Worm (Caenorhabditis elegans) whole organism, L1 larva: ENCODE data around the gene C06H2.2.

ENCODE experiments used
- C04F5.9 ChIP-seq: sonication (generic microtip); optimal IDR thresholded peaks from 2 replicates; lab custom pipeline; 2016; ENCODE audit warnings: missing genetic modification characterization, missing compliant biosample characterization
- C16A3.4 ChIP-seq: fragments of 150-350 bp; optimal IDR thresholded peaks from 2 replicates; lab custom pipeline; 2014; ENCODE audit warnings: missing biosample characterization, missing genetic modification characterization
- aha-1 ChIP-seq: fragments of 150-350 bp; optimal IDR thresholded peaks from 2 replicates; lab custom pipeline; 2014; ENCODE audit warnings: missing biosample characterization, missing genetic modification characterization
- aly-2 ChIP-seq: fragments of 150-350 bp; optimal IDR thresholded peaks from 2 replicates; lab custom pipeline; 2014; ENCODE audit warnings: missing biosample characterization, missing genetic modification characterization
- ama-1 ChIP-seq: fragments of 150-350 bp; optimal IDR thresholded peaks from 2 replicates; lab custom pipeline; 2014
- ceh-63 ChIP-seq: fragments of 200-800 bp; sonication (Bioruptor generic); optimal IDR thresholded peaks from 2 replicates; lab custom pipeline; 2018; ENCODE audit warnings: mild to moderate bottlenecking, missing genetic modification characterization, missing compliant biosample characterization
- ceh-82 ChIP-seq, 3 experiments: fragments of 150-350 bp in 1 of 3; sonication (generic microtip) in 2 of 3; optimal IDR thresholded peaks; 2 replicates each; lab custom pipeline; 2014 to 2017; ENCODE audit warnings: missing biosample characterization in 3 of 3, missing genetic modification characterization in 3 of 3
- ceh-88 ChIP-seq: fragments of 200-800 bp; sonication (Bioruptor generic); IDR thresholded peaks from 2 replicates; pipeline ENCODE4 v1.3.6; 2022; ENCODE audit warnings: missing genetic modification characterization, missing compliant biosample characterization
- ceh-90 ChIP-seq: sonication (generic microtip); optimal IDR thresholded peaks from 2 replicates; lab custom pipeline; 2016; ENCODE audit warnings: missing genetic modification characterization, missing compliant biosample characterization
- ces-1 ChIP-seq: fragments of 150-350 bp; optimal IDR thresholded peaks from 2 replicates; lab custom pipeline; 2014; ENCODE audit warnings: missing biosample characterization, missing genetic modification reagents, missing genetic modification characterization
- dpl-1 ChIP-seq, 3 experiments: fragments of 150-350 bp in 2 of 3; sonication (generic microtip) in 1 of 3; optimal IDR thresholded peaks; 2 replicates each; lab custom pipeline; 2014 to 2017; ENCODE audit warnings: missing biosample characterization in 3 of 3, missing genetic modification characterization in 3 of 3, missing genetic modification reagents in 3 of 3
- efl-1 ChIP-seq, 4 experiments: fragments of 150-350 bp; optimal IDR thresholded peaks in 3 of 4; peaks in 1 of 4; 1 replicate in 1 of 4; 2 replicates in 3 of 4; lab custom pipeline; 2014; ENCODE audit warnings: missing biosample characterization in 2 of 4, missing genetic modification characterization in 2 of 4, missing genetic modification reagents in 2 of 4
- efl-3 ChIP-seq: fragments of 200-800 bp; sonication (Bioruptor generic); optimal IDR thresholded peaks from 2 replicates; lab custom pipeline; 2018; ENCODE audit warnings: mild to moderate bottlenecking, missing genetic modification characterization, missing compliant biosample characterization
- elt-2 ChIP-seq: sonication (generic microtip); optimal IDR thresholded peaks from 2 replicates; lab custom pipeline; 2016; ENCODE audit warnings: missing genetic modification characterization, mild to moderate bottlenecking, inconsistent platforms, missing compliant biosample characterization, missing genetic modification reagents
- elt-3 ChIP-seq, 6 experiments: fragments of 150-350 bp in 1 of 6; sonication (generic microtip); optimal IDR thresholded peaks; 2 replicates each; lab custom pipeline; 2017 to 2018; ENCODE audit warnings: missing biosample characterization in 6 of 6, missing genetic modification characterization in 6 of 6, inconsistent platforms in 1 of 6
- ets-5 ChIP-seq: fragments of 200-800 bp; sonication (Bioruptor generic); IDR thresholded peaks from 2 replicates; pipeline ENCODE4 v1.3.6; 2022; ENCODE audit warnings: missing genetic modification characterization, missing compliant biosample characterization
- fkh-10 ChIP-seq: sonication (generic microtip); optimal IDR thresholded peaks from 2 replicates; lab custom pipeline; 2017; ENCODE audit warnings: missing biosample characterization, missing genetic modification reagents, missing genetic modification characterization
- fkh-8 ChIP-seq: sonication (generic microtip); optimal IDR thresholded peaks from 2 replicates; lab custom pipeline; 2016; ENCODE audit warnings: mild to moderate bottlenecking, missing genetic modification characterization, missing compliant biosample characterization
- fos-1 ChIP-seq: fragments of 150-350 bp; optimal IDR thresholded peaks from 2 replicates; lab custom pipeline; 2014; ENCODE audit warnings: missing biosample characterization, missing genetic modification characterization
- grh-1 ChIP-seq: fragments of 200-800 bp; sonication (Bioruptor generic); IDR thresholded peaks from 2 replicates; pipeline ENCODE4 v1.3.6; 2022; ENCODE audit warnings: missing genetic modification reagents, missing genetic modification characterization, missing compliant biosample characterization
- hlh-17 ChIP-seq: fragments of 200-800 bp; sonication (Bioruptor generic); optimal IDR thresholded peaks from 2 replicates; lab custom pipeline; 2018; ENCODE audit warnings: missing genetic modification characterization, mild to moderate bottlenecking, missing compliant biosample characterization, moderate library complexity, borderline replicate concordance
- hlh-4 ChIP-seq: sonication (generic microtip); optimal IDR thresholded peaks from 2 replicates; lab custom pipeline; 2016; ENCODE audit warnings: mild to moderate bottlenecking, missing genetic modification characterization, missing compliant biosample characterization
- hpl-2 ChIP-seq: fragments of 150-350 bp; optimal IDR thresholded peaks from 2 replicates; lab custom pipeline; 2014; ENCODE audit warnings: missing biosample characterization, missing genetic modification reagents, missing genetic modification characterization
- isw-1 ChIP-seq: fragments of 200-800 bp; sonication (Bioruptor generic); IDR thresholded peaks from 2 replicates; pipeline ENCODE4 v1.3.6; 2022; ENCODE audit warnings: missing genetic modification characterization, missing compliant biosample characterization
- lin-39 ChIP-seq: fragments of 150-350 bp; optimal IDR thresholded peaks from 2 replicates; lab custom pipeline; 2014; ENCODE audit warnings: missing biosample characterization, missing genetic modification reagents, missing genetic modification characterization
- lsy-2 ChIP-seq, 2 experiments: fragments of 150-350 bp; optimal IDR thresholded peaks; 2 replicates each; lab custom pipeline; 2014; ENCODE audit warnings: missing biosample characterization in 2 of 2, missing genetic modification characterization in 2 of 2
- mab-9 ChIP-seq: fragments of 200-800 bp; sonication (Bioruptor generic); IDR thresholded peaks from 2 replicates; pipeline ENCODE4 v1.3.6; 2022; ENCODE audit warnings: missing genetic modification reagents, missing genetic modification characterization, missing compliant biosample characterization
- mdl-1 ChIP-seq, 2 experiments: fragments of 150-350 bp; optimal IDR thresholded peaks; 2 replicates each; lab custom pipeline; 2014 to 2017; ENCODE audit warnings: missing biosample characterization in 2 of 2, missing genetic modification characterization in 2 of 2, inconsistent platforms in 1 of 2
- mep-1 ChIP-seq: fragments of 150-350 bp; optimal IDR thresholded peaks from 2 replicates; lab custom pipeline; 2014; ENCODE audit warnings: missing biosample characterization, missing genetic modification characterization
- nhr-11 ChIP-seq: fragments of 150-350 bp; optimal IDR thresholded peaks from 2 replicates; lab custom pipeline; 2014; ENCODE audit warnings: missing biosample characterization, missing genetic modification characterization
- nhr-19 ChIP-seq: fragments of 200-800 bp; sonication (Bioruptor generic); conservative IDR thresholded peaks from 2 replicates; pipeline ENCODE4 v1.3.6; 2022; ENCODE audit warnings: missing genetic modification characterization, missing compliant biosample characterization
- nhr-20 ChIP-seq: sonication (generic microtip); optimal IDR thresholded peaks from 2 replicates; lab custom pipeline; 2016; ENCODE audit warnings: mild to moderate bottlenecking, missing genetic modification characterization, missing compliant biosample characterization
- nhr-237 ChIP-seq: fragments of 150-350 bp; optimal IDR thresholded peaks from 2 replicates; lab custom pipeline; 2014; ENCODE audit warnings: missing biosample characterization, missing genetic modification characterization
- nhr-28 ChIP-seq: fragments of 150-350 bp; optimal IDR thresholded peaks from 2 replicates; lab custom pipeline; 2014; ENCODE audit warnings: missing biosample characterization, missing genetic modification characterization
- nhr-47 ChIP-seq: sonication (generic microtip); optimal IDR thresholded peaks from 2 replicates; lab custom pipeline; 2016; ENCODE audit warnings: mild to moderate bottlenecking, missing genetic modification characterization, moderate library complexity, missing compliant biosample characterization
- nhr-76 ChIP-seq: sonication (generic microtip); optimal IDR thresholded peaks from 2 replicates; lab custom pipeline; 2017; ENCODE audit warnings: missing biosample characterization, missing genetic modification characterization
- nhr-77 ChIP-seq: fragments of 150-350 bp; optimal IDR thresholded peaks from 2 replicates; lab custom pipeline; 2014; ENCODE audit warnings: missing biosample characterization, missing genetic modification characterization
- nhr-84 ChIP-seq: sonication (generic microtip); optimal IDR thresholded peaks from 2 replicates; lab custom pipeline; 2017; ENCODE audit warnings: missing biosample characterization, missing genetic modification characterization
- nhr-85 ChIP-seq: sonication (generic microtip); peaks from one replicate; lab custom pipeline; 2016; ENCODE audit warnings: missing genetic modification characterization, inconsistent platforms, missing compliant biosample characterization
- pag-3 ChIP-seq: sonication (generic microtip); optimal IDR thresholded peaks from 2 replicates; lab custom pipeline; 2017; ENCODE audit warnings: missing genetic modification characterization, mild to moderate bottlenecking, missing compliant biosample characterization, antibody characterized with exemption, borderline replicate concordance; ENCODE audit not compliant: insufficient read depth
- pax-3 ChIP-seq: fragments of 200-800 bp; sonication (Bioruptor generic); optimal IDR thresholded peaks from 2 replicates; lab custom pipeline; 2018; ENCODE audit warnings: mild to moderate bottlenecking, missing genetic modification characterization, moderate library complexity, missing compliant biosample characterization
- rnt-1 ChIP-seq: sonication (generic microtip); optimal IDR thresholded peaks from 2 replicates; lab custom pipeline; 2016; ENCODE audit warnings: mild to moderate bottlenecking, missing genetic modification characterization, moderate library complexity, missing compliant biosample characterization
- snu-23 ChIP-seq: sonication (generic microtip); optimal IDR thresholded peaks from 2 replicates; lab custom pipeline; 2016; ENCODE audit warnings: missing genetic modification characterization, missing compliant biosample characterization
- sup-37 ChIP-seq: fragments of 200-800 bp; sonication (Bioruptor generic); optimal IDR thresholded peaks from 2 replicates; lab custom pipeline; 2018; ENCODE audit warnings: mild to moderate bottlenecking, missing genetic modification characterization, missing compliant biosample characterization
- swsn-7 ChIP-seq: sonication (generic microtip); optimal IDR thresholded peaks from 2 replicates; lab custom pipeline; 2016; ENCODE audit warnings: missing genetic modification characterization, missing compliant biosample characterization
- tbx-2 ChIP-seq: sonication (generic microtip); optimal IDR thresholded peaks from 2 replicates; lab custom pipeline; 2016; ENCODE audit warnings: missing genetic modification characterization, missing compliant biosample characterization
- tlp-1 ChIP-seq: fragments of 150-350 bp; optimal IDR thresholded peaks from 2 replicates; lab custom pipeline; 2014; ENCODE audit warnings: missing biosample characterization, missing genetic modification characterization
- unc-130 ChIP-seq: fragments of 150-350 bp; optimal IDR thresholded peaks from 2 replicates; lab custom pipeline; 2017; ENCODE audit warnings: missing biosample characterization, missing genetic modification characterization, inconsistent platforms
- unc-30 ChIP-seq: sonication (generic microtip); optimal IDR thresholded peaks from 2 replicates; lab custom pipeline; 2017; ENCODE audit warnings: missing biosample characterization, missing genetic modification characterization
- unc-86 ChIP-seq: sonication (generic microtip); optimal IDR thresholded peaks from 2 replicates; lab custom pipeline; 2016; ENCODE audit warnings: missing genetic modification characterization, missing compliant biosample characterization
- xbp-1 ChIP-seq: sonication (generic microtip); optimal IDR thresholded peaks from 2 replicates; lab custom pipeline; 2016; ENCODE audit warnings: missing genetic modification characterization, missing compliant biosample characterization
- zag-1 ChIP-seq: fragments of 150-350 bp; optimal IDR thresholded peaks from 2 replicates; lab custom pipeline; 2014; ENCODE audit warnings: missing biosample characterization, missing genetic modification characterization
- ztf-11 ChIP-seq, 2 experiments: sonication (generic microtip); optimal IDR thresholded peaks; 2 replicates each; lab custom pipeline; 2016 to 2017; ENCODE audit warnings: missing genetic modification characterization in 2 of 2, missing biosample characterization in 1 of 2, missing compliant biosample characterization in 1 of 2
- ztf-4 ChIP-seq: fragments of 150-350 bp; optimal IDR thresholded peaks from 2 replicates; lab custom pipeline; 2014; ENCODE audit warnings: missing biosample characterization, missing genetic modification characterization

Gene C06H2.2

DNA sequence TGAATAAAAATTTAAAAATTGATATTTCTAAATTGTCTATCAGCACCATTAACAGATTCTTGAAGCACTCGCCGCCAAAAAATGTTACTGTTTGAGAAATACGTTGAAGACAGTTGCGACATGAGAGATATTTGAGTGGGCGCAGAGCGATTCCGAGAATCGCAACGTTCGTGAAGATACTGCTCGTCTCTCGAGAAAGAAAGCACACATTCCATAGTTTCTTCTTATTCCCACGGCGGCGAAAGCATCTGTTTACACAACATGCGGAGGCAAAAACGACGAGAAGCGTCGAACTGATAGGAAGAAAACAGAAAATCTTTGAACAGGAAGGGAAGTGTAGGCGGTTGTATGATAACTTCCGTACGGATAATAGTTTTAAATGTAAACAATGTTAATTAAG is 42.5 kb upstream of the C06H2.2 start:
- TF ChIP-seq unc-86 (tag; lab: Kevin White, UChicago) (no peak), isw-1 (no peak), lin-39 (tag; lab: Kevin White, UChicago) (peak; percentile 23), fos-1 (tag; lab: Kevin White, UChicago) (peak; percentile 12), hlh-4 (tag; lab: Kevin White, UChicago) (no peak), fkh-10 (GFP tag; lab: Kevin White, UChicago) (no peak), mdl-1 (tag; optimal IDR thresholded peaks at IDR 0.05; lab: Kevin White, UChicago) (peak in 1 of 2 experiments; percentile 22), aha-1 (tag; lab: Kevin White, UChicago) (no peak), nhr-76 (tag; lab: Kevin White, UChicago) (no peak), ceh-63 (no peak), nhr-28 (tag; lab: Kevin White, UChicago) (no peak), ztf-4 (tag; lab: Kevin White, UChicago) (peak; percentile 81), lsy-2 (tag; optimal IDR thresholded peaks at IDR 0.05; lab: Kevin White, UChicago) (peak; percentile 32 to 44), nhr-77 (peak; percentile 78), zag-1 (tag; lab: Kevin White, UChicago) (no peak), ceh-82 (tag; optimal IDR thresholded peaks at IDR 0.05; lab: Kevin White, UChicago) (peak; percentile 1 to 55 (median 34)), rnt-1 (tag; lab: Kevin White, UChicago) (peak; percentile 88), efl-3 (GFP tag; lab: Kevin White, UChicago) (no peak), grh-1 (GFP tag; lab: Robert Waterston, UW) (no peak), nhr-11 (tag; lab: Kevin White, UChicago) (peak; percentile 81), aly-2 (peak; percentile 96), dpl-1 (GFP tag; optimal IDR thresholded peaks at IDR 0.05; lab: Kevin White, UChicago) (no peak), hlh-17 (GFP tag; lab: Kevin White, UChicago) (no peak), snu-23 (GFP tag; lab: Kevin White, UChicago) (peak; percentile 76), mab-9 (GFP tag; lab: Robert Waterston, UW) (no peak), nhr-85 (tag; lab: Kevin White, UChicago) (no peak), swsn-7 (peak; percentile 68), ets-5 (GFP tag; lab: Robert Waterston, UW) (no peak), ces-1 (GFP tag; lab: Kevin White, UChicago) (no peak), nhr-20 (peak; percentile 80), ztf-11 (tag; optimal IDR thresholded peaks at IDR 0.05; lab: Kevin White, UChicago) (no peak), nhr-237 (no peak), pag-3 (tag; lab: Kevin White, UChicago) (peak; percentile 40), elt-3 (tag; optimal IDR thresholded peaks at IDR 0.05; lab: Kevin White, UChicago) (no peak), nhr-84 (tag; lab: Kevin White, UChicago) (no peak), hpl-2 (GFP tag; lab: Kevin White, UChicago) (no peak), C16A3.4 (tag; lab: Kevin White, UChicago) (no peak), xbp-1 (tag; lab: Kevin White, UChicago) (peak; percentile 37), elt-2 (tag; lab: Kevin White, UChicago) (no peak), ceh-88 (no peak), efl-1 (optimal IDR thresholded peaks at IDR 0.05; lab: Kevin White, UChicago) (peak; percentile 25 to 39), efl-1 (GFP tag; optimal IDR thresholded peaks at IDR 0.05 in 1 of 2; lab: Kevin White, UChicago) (peak in 1 of 2 experiments; percentile 81), tbx-2 (peak; percentile 58), mep-1 (peak; percentile 49), nhr-19 (GFP tag; lab: Robert Waterston, UW) (peak; percentile 84), nhr-47 (peak; percentile 71), pax-3 (tag; lab: Kevin White, UChicago) (no peak), tlp-1 (no peak), fkh-8 (tag; lab: Kevin White, UChicago) (no peak), sup-37 (GFP tag; lab: Kevin White, UChicago) (peak; percentile 71), ama-1 (lab: Kevin White, UChicago) (peak; percentile 83), unc-30 (tag; lab: Kevin White, UChicago) (no peak), unc-130 (peak; percentile 35), ceh-90 (tag; lab: Kevin White, UChicago) (no peak), C04F5.9 (no peak)
